Worm (Caenorhabditis elegans): ENCODE data around the gene B0212.3.

B0212.3 gene

ce11 chrIV:3564901-3565300 lies 24.9 kb downstream of the B0212.3 start, which contains the start of gene sre-5:
sre-5 (plus strand) TSS chrIV:3565201.
- TF ChIP-seq T23F11.4 (GFP tag; optimal IDR thresholded peaks at IDR 0.05) (no peak), K02D7.2 (tag; optimal IDR thresholded peaks at IDR 0.05) (no peak), sox-4 (tag; optimal IDR thresholded peaks at IDR 0.05) (no peak), zip-5 (tag; optimal IDR thresholded peaks at IDR 0.05) (no peak), hlh-8 (tag; optimal IDR thresholded peaks at IDR 0.05) (no peak), ceh-22 (tag; optimal IDR thresholded peaks at IDR 0.05) (no peak), odd-2 (tag; optimal IDR thresholded peaks at IDR 0.05) (no peak), sdc-2 (tag; optimal IDR thresholded peaks at IDR 0.05) (no peak), dmd-4 (tag; optimal IDR thresholded peaks at IDR 0.05; ENCODE audit: borderline replicate concordance) (no peak), hlh-13 (GFP tag; optimal IDR thresholded peaks at IDR 0.05) (no peak), C08G9.2 (tag; optimal IDR thresholded peaks at IDR 0.05) (no peak), unc-42 (tag; optimal IDR thresholded peaks at IDR 0.05) (no peak), dve-1 (tag; optimal IDR thresholded peaks at IDR 0.05) (no peak), ahr-1 (tag; optimal IDR thresholded peaks at IDR 0.05) (no peak), pat-9 (tag; optimal IDR thresholded peaks at IDR 0.05) (no peak)

DNA sequence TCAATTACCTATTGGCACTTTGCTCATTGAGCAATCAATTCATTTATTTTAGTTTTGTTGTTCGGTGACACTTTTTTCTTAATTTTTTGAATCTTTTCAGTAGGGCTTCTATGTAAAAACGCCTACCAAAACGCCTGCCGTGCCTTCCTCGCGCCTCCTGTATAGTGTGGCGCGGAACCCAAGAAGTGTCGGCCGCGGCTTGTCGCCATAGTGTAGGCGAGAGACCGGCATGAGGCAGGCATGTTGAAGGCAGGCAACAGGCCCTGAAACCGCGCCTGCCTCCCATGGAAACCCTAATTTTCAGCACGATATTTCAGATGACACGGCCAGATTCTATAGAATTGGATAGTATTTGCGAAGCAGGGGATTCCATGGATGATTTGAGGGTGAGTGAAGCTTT lies 28.6 kb downstream of the B0212.3 start, which contains the start of gene otpl-1:
Gene otpl-1, plus strand, starts transcription at position 372 of the 400 bp plus-strand sequence.
- TF ChIP-seq dmd-4 (tag; optimal IDR thresholded peaks at IDR 0.05; ENCODE audit: borderline replicate concordance) (no peak), pat-9 (tag; optimal IDR thresholded peaks at IDR 0.05) (no peak), ahr-1 (tag; optimal IDR thresholded peaks at IDR 0.05) (no peak), pqm-1 (tag; optimal IDR thresholded peaks at IDR 0.05) (no peak), tbx-7 (tag; optimal IDR thresholded peaks at IDR 0.05) (no peak), hlh-8 (tag; optimal IDR thresholded peaks at IDR 0.05) (no peak), lin-11 (tag; optimal IDR thresholded peaks at IDR 0.05) (no peak), fax-1 (tag; optimal IDR thresholded peaks at IDR 0.05) (no peak), elt-4 (tag; optimal IDR thresholded peaks at IDR 0.05) (no peak), F13H6.1 (tag; optimal IDR thresholded peaks at IDR 0.05) (no peak), elt-2 (tag; optimal IDR thresholded peaks at IDR 0.05) (no peak), ceh-9 (tag; optimal IDR thresholded peaks at IDR 0.05) (no peak), ceh-34 (tag; optimal IDR thresholded peaks at IDR 0.05) (no peak), pha-4 (tag; optimal IDR thresholded peaks at IDR 0.05) (no peak)

- TF ChIP-seq eyg-1 (tag; optimal IDR thresholded peaks at IDR 0.05) (no peak), ref-2 (tag; optimal IDR thresholded peaks at IDR 0.05) (no peak), ets-4 (tag; optimal IDR thresholded peaks at IDR 0.05) (no peak), ceh-48 (tag; optimal IDR thresholded peaks at IDR 0.05) (no peak), dmd-4 (tag; optimal IDR thresholded peaks at IDR 0.05; ENCODE audit: borderline replicate concordance) (no peak), nfya-1 (tag; optimal IDR thresholded peaks at IDR 0.05) (no peak), ama-1 (optimal IDR thresholded peaks at IDR 0.05) (no peak)
These were observed 30.6 kb downstream of the B0212.3 start for ce11 chrIV:3570612-3571011.

ce11 chrIV:3578155-3578554 lies 38.2 kb downstream of the B0212.3 start, which contains the start of gene Y37E11B.2:
Y37E11B.2 (plus strand) TSS chrIV:3578455.
- no peak for TF ChIP-seq fkh-6 (tag; optimal IDR thresholded peaks at IDR 0.05)
- TF ChIP-seq ceh-31 (tag; optimal IDR thresholded peaks at IDR 0.05) = no peak
- TF ChIP-seq Y22D7AL.16 (tag; optimal IDR thresholded peaks at IDR 0.05) = no peak
- no peak for TF ChIP-seq ceh-22 (tag; optimal IDR thresholded peaks at IDR 0.05)
- TF ChIP-seq pax-1 (tag; optimal IDR thresholded peaks at IDR 0.05) = no peak
- no peak for TF ChIP-seq ama-1 (optimal IDR thresholded peaks at IDR 0.05)
- no peak for TF ChIP-seq T23F11.4 (GFP tag; optimal IDR thresholded peaks at IDR 0.05)
- TF ChIP-seq elt-2 (tag; optimal IDR thresholded peaks at IDR 0.05) = no peak
- TF ChIP-seq elt-4 (tag; optimal IDR thresholded peaks at IDR 0.05) = no peak
- no peak for TF ChIP-seq madf-2 (tag; optimal IDR thresholded peaks at IDR 0.05)
- TF ChIP-seq nhr-11 (tag; optimal IDR thresholded peaks at IDR 0.05) = no peak
- no peak for TF ChIP-seq pros-1 (tag; optimal IDR thresholded peaks at IDR 0.05)
- TF ChIP-seq C08G9.2 (tag; optimal IDR thresholded peaks at IDR 0.05) = no peak

Data from whole organism, late embryonic.